Worm (Caenorhabditis elegans) whole organism, L4 larva: ENCODE results near the gene F54C4.4.

Experiments
- F10B5.3 ChIP-seq: sonication (generic microtip); optimal IDR thresholded peaks from 2 replicates; lab custom pipeline; 2016; ENCODE audit warnings: mild to moderate bottlenecking, missing genetic modification characterization, missing compliant biosample characterization
- F26F4.8 ChIP-seq: fragments of 200-800 bp; sonication (Bioruptor generic); conservative IDR thresholded peaks from 2 replicates; pipeline ENCODE4 v1.3.6; 2022; ENCODE audit warnings: missing genetic modification characterization, missing compliant biosample characterization
- R02D3.7 ChIP-seq: fragments of 150-350 bp; sonication (generic microtip); optimal IDR thresholded peaks from 3 replicates; lab custom pipeline; 2014; ENCODE audit warnings: missing biosample characterization, missing genetic modification characterization
- T26A8.4 ChIP-seq: fragments of 200-800 bp; sonication (Bioruptor generic); IDR thresholded peaks from 2 replicates; pipeline ENCODE4 v1.3.6; 2022; ENCODE audit warnings: missing genetic modification characterization, missing compliant biosample characterization
- ZK337.2 ChIP-seq: fragments of 200-800 bp; sonication (Bioruptor generic); IDR thresholded peaks from 2 replicates; pipeline ENCODE4 v1.3.6; 2022; ENCODE audit warnings: missing genetic modification reagents, missing genetic modification characterization, missing compliant biosample characterization
- ZK546.5 ChIP-seq, 2 experiments: sonication (generic microtip); optimal IDR thresholded peaks; 2 replicates each; lab custom pipeline; 2017; ENCODE audit warnings: missing biosample characterization in 2 of 2, missing genetic modification characterization in 2 of 2
- aly-2 ChIP-seq: sonication (generic microtip); optimal IDR thresholded peaks from 2 replicates; lab custom pipeline; 2018; ENCODE audit warnings: missing biosample characterization, missing genetic modification characterization
- ama-1 ChIP-seq: fragments of 150-350 bp; optimal IDR thresholded peaks from 2 replicates; lab custom pipeline; 2014; ENCODE audit warnings: inconsistent platforms, mixed read lengths
- arid-1 ChIP-seq: fragments of 200-800 bp; sonication (Bioruptor generic); conservative IDR thresholded peaks from 2 replicates; pipeline ENCODE4 v1.3.6; 2022; ENCODE audit warnings: missing genetic modification reagents, missing genetic modification characterization, missing compliant biosample characterization
- ceh-20 ChIP-seq: fragments of 200-800 bp; sonication (Bioruptor generic); IDR thresholded peaks from 2 replicates; pipeline ENCODE4 v1.3.6; 2022; ENCODE audit warnings: missing genetic modification reagents, missing genetic modification characterization, missing compliant biosample characterization
- ceh-28 ChIP-seq: fragments of 150-350 bp; optimal IDR thresholded peaks from 2 replicates; lab custom pipeline; 2014; ENCODE audit warnings: missing biosample characterization, missing genetic modification reagents, missing genetic modification characterization
- ceh-44 ChIP-seq: fragments of 200-800 bp; sonication (Bioruptor generic); IDR thresholded peaks from 2 replicates; pipeline ENCODE4 v1.3.6; 2022; ENCODE audit warnings: missing genetic modification reagents, missing genetic modification characterization, missing compliant biosample characterization
- ceh-82 ChIP-seq: sonication (generic microtip); optimal IDR thresholded peaks from 2 replicates; lab custom pipeline; 2017; ENCODE audit warnings: missing biosample characterization, missing genetic modification characterization
- ctbp-1 ChIP-seq: fragments of 200-800 bp; sonication (Bioruptor generic); IDR thresholded peaks from 2 replicates; pipeline ENCODE4 v1.3.6; 2022; ENCODE audit warnings: missing genetic modification reagents, missing genetic modification characterization, missing compliant biosample characterization
- dmd-6 ChIP-seq: fragments of 200-800 bp; sonication (Bioruptor generic); IDR thresholded peaks from 2 replicates; pipeline ENCODE4 v1.3.6; 2022; ENCODE audit warnings: missing genetic modification reagents, missing genetic modification characterization, missing compliant biosample characterization
- dmd-9 ChIP-seq: fragments of 200-800 bp; sonication (Bioruptor generic); IDR thresholded peaks from 2 replicates; pipeline ENCODE4 v1.3.6; 2022; ENCODE audit warnings: missing genetic modification reagents, missing genetic modification characterization, missing compliant biosample characterization
- duxl-1 ChIP-seq: sonication (generic microtip); optimal IDR thresholded peaks from 2 replicates; lab custom pipeline; 2016; ENCODE audit warnings: mild to moderate bottlenecking, missing genetic modification characterization, moderate library complexity, missing compliant biosample characterization; ENCODE audit not compliant: poor library complexity
- egl-43 ChIP-seq: fragments of 200-800 bp; sonication (Bioruptor generic); IDR thresholded peaks from 2 replicates; pipeline ENCODE4 v1.3.6; 2022; ENCODE audit warnings: missing genetic modification reagents, missing genetic modification characterization, missing compliant biosample characterization
- fkh-10 ChIP-seq: fragments of 150-350 bp; optimal IDR thresholded peaks from 2 replicates; lab custom pipeline; 2014; ENCODE audit warnings: missing biosample characterization, missing genetic modification reagents, missing genetic modification characterization
- gei-8 ChIP-seq: fragments of 200-800 bp; sonication (Bioruptor generic); optimal IDR thresholded peaks from 2 replicates; lab custom pipeline; 2018; ENCODE audit warnings: mild to moderate bottlenecking, missing genetic modification characterization, missing compliant biosample characterization
- hif-1 ChIP-seq, 2 experiments: sonication (generic microtip); optimal IDR thresholded peaks; 2 replicates each; lab custom pipeline; 2016 to 2017; ENCODE audit warnings: missing compliant biosample characterization in 2 of 2, missing genetic modification characterization in 2 of 2, missing genetic modification reagents in 2 of 2, missing genotype in 2 of 2, mild to moderate bottlenecking in 1 of 2
- hlh-30 ChIP-seq: sonication (generic microtip); optimal IDR thresholded peaks from 2 replicates; lab custom pipeline; 2017; ENCODE audit warnings: antibody characterized with exemption, mild to moderate bottlenecking, missing genetic modification characterization, missing compliant biosample characterization; ENCODE audit not compliant: insufficient read depth
- jun-1 ChIP-seq: fragments of 150-350 bp; optimal IDR thresholded peaks from 2 replicates; lab custom pipeline; 2014; ENCODE audit warnings: missing biosample characterization, missing genetic modification reagents, missing genetic modification characterization
- lin-15B ChIP-seq: fragments of 150-350 bp; sonication (generic microtip); optimal IDR thresholded peaks from 3 replicates; lab custom pipeline; 2014; ENCODE audit warnings: missing biosample characterization, missing genetic modification characterization
- lin-38 ChIP-seq: fragments of 200-800 bp; sonication (Bioruptor generic); IDR thresholded peaks from 2 replicates; pipeline ENCODE4 v1.3.6; 2022; ENCODE audit warnings: missing genetic modification reagents, missing genetic modification characterization, missing compliant biosample characterization
- lin-39 ChIP-seq: fragments of 150-350 bp; optimal IDR thresholded peaks from 2 replicates; lab custom pipeline; 2014; ENCODE audit warnings: missing biosample characterization, missing genetic modification reagents, missing genetic modification characterization
- lir-3 ChIP-seq: sonication (generic microtip); optimal IDR thresholded peaks from 2 replicates; lab custom pipeline; 2016; ENCODE audit warnings: mild to moderate bottlenecking, missing genetic modification characterization, missing compliant biosample characterization
- lsy-2 ChIP-seq, 2 experiments: fragments of 150-350 bp in 1 of 2; sonication (generic microtip) in 1 of 2; optimal IDR thresholded peaks; 2 replicates each; lab custom pipeline; 2014 to 2017; ENCODE audit warnings: missing biosample characterization in 2 of 2, missing genetic modification characterization in 2 of 2
- madf-5 ChIP-seq, 2 experiments: fragments of 200-800 bp; sonication (Bioruptor generic); IDR thresholded peaks; 2 replicates each; pipeline ENCODE4 v1.3.6; 2022; ENCODE audit warnings: missing compliant biosample characterization in 2 of 2, missing genetic modification characterization in 2 of 2
- madf-9 ChIP-seq: fragments of 200-800 bp; sonication (Bioruptor generic); conservative IDR thresholded peaks from 2 replicates; pipeline ENCODE4 v1.3.6; 2022; ENCODE audit warnings: missing genetic modification reagents, missing genetic modification characterization, missing compliant biosample characterization
- mes-2 ChIP-seq: sonication (generic microtip); optimal IDR thresholded peaks from 2 replicates; lab custom pipeline; 2016; ENCODE audit warnings: missing genotype, mild to moderate bottlenecking, missing genetic modification characterization, missing compliant biosample characterization; ENCODE audit not compliant: poor library complexity, severe bottlenecking
- nhr-10 ChIP-seq: fragments of 150-350 bp; optimal IDR thresholded peaks from 2 replicates; lab custom pipeline; 2014; ENCODE audit warnings: missing biosample characterization, missing genetic modification characterization
- nhr-102 ChIP-seq: sonication (generic microtip); optimal IDR thresholded peaks from 2 replicates; lab custom pipeline; 2016; ENCODE audit warnings: mild to moderate bottlenecking, missing genetic modification characterization, moderate library complexity, missing compliant biosample characterization
- nhr-11 ChIP-seq: fragments of 150-350 bp; optimal IDR thresholded peaks from 2 replicates; lab custom pipeline; 2014; ENCODE audit warnings: missing biosample characterization, missing genetic modification characterization
- nhr-111 ChIP-seq: fragments of 200-800 bp; sonication (Bioruptor generic); optimal IDR thresholded peaks from 2 replicates; lab custom pipeline; 2018; ENCODE audit warnings: mild to moderate bottlenecking, missing genetic modification characterization, missing compliant biosample characterization
- nhr-25 ChIP-seq: sonication (generic microtip); optimal IDR thresholded peaks from 2 replicates; lab custom pipeline; 2017; ENCODE audit warnings: missing genetic modification characterization, mild to moderate bottlenecking, missing compliant biosample characterization, antibody characterized with exemption, moderate library complexity, borderline replicate concordance; ENCODE audit not compliant: insufficient read depth
- nhr-42 ChIP-seq: fragments of 200-800 bp; sonication (Bioruptor generic); IDR thresholded peaks from 2 replicates; pipeline ENCODE4 v1.3.6; 2022; ENCODE audit warnings: missing genetic modification characterization, missing compliant biosample characterization
- nhr-6 ChIP-seq: fragments of 150-350 bp; optimal IDR thresholded peaks from 2 replicates; lab custom pipeline; 2014; ENCODE audit warnings: missing biosample characterization, missing genetic modification characterization
- pqm-1 ChIP-seq: sonication (generic microtip); optimal IDR thresholded peaks from 2 replicates; lab custom pipeline; 2017; ENCODE audit warnings: missing biosample characterization, missing genetic modification characterization
- saeg-2 ChIP-seq: fragments of 200-800 bp; sonication (Bioruptor generic); IDR thresholded peaks from 2 replicates; pipeline ENCODE4 v1.3.6; 2022; ENCODE audit warnings: missing genetic modification reagents, missing genetic modification characterization, missing compliant biosample characterization
- snpc-1.2 ChIP-seq: fragments of 200-800 bp; sonication (Bioruptor generic); IDR thresholded peaks from 2 replicates; pipeline ENCODE4 v1.3.6; 2022; ENCODE audit warnings: missing genetic modification reagents, missing genetic modification characterization, missing compliant biosample characterization
- snpc-4 ChIP-seq: fragments of 150-350 bp; optimal IDR thresholded peaks from 2 replicates; lab custom pipeline; 2014; ENCODE audit warnings: missing biosample characterization, missing genetic modification characterization
- spr-1 ChIP-seq: sonication (generic microtip); optimal IDR thresholded peaks from 2 replicates; lab custom pipeline; 2016; ENCODE audit warnings: mild to moderate bottlenecking, missing genetic modification characterization, missing compliant biosample characterization
- zfp-2 ChIP-seq: sonication (generic microtip); optimal IDR thresholded peaks from 2 replicates; lab custom pipeline; 2016; ENCODE audit warnings: mild to moderate bottlenecking, missing genetic modification characterization, missing compliant biosample characterization
- ztf-7 ChIP-seq: fragments of 150-350 bp; optimal IDR thresholded peaks from 2 replicates; lab custom pipeline; 2014; ENCODE audit warnings: missing biosample characterization, missing genetic modification characterization

Gene F54C4.4

DNA sequence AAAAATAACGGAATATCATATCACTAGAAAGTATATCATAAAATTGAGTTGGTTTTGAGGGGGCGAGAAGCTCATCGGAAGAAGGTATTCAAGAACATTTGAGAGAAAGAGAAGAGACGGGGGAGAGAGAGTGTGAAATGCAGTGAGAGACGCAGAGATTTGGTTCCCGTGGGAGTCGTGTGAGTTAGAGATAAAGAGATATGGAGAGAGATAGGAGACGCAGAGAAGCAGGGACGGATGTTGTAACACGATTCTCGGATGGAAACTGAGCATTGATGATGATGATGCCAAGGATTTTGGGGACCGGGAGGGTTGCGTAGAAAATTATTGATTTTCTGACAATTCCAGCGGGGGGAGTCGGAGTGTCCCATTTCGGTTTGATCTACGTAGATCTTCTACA, 9.0 kb upstream of the F54C4.4 start (continued):
- TF ChIP-seq nhr-102 (tag; lab: Kevin White, UChicago) (no peak), ZK337.2 (no peak), madf-9 (GFP tag; lab: Robert Waterston, UW) (no peak), arid-1 (GFP tag; lab: Robert Waterston, UW) (no peak), nhr-10 (tag; lab: Kevin White, UChicago) (no peak), pqm-1 (no peak), snpc-4 (no peak), ctbp-1 (GFP tag; lab: Robert Waterston, UW) (no peak), mes-2 (tag; lab: Kevin White, UChicago) (peak; percentile 41), lsy-2 (tag; optimal IDR thresholded peaks at IDR 0.05; lab: Kevin White, UChicago) (peak in 1 of 2 experiments; percentile 16), lir-3 (no peak), T26A8.4 (GFP tag; lab: Robert Waterston, UW) (no peak), ZK546.5 (tag; optimal IDR thresholded peaks at IDR 0.05; lab: Kevin White, UChicago) (no peak), madf-5 (GFP tag; IDR thresholded peaks at IDR 0.05; lab: Robert Waterston, UW) (no peak), ceh-82 (tag; lab: Kevin White, UChicago) (no peak), snpc-1.2 (GFP tag; lab: Robert Waterston, UW) (no peak), hlh-30 (peak; percentile 40), dmd-6 (GFP tag; lab: Robert Waterston, UW) (no peak), lin-38 (no peak; the same call in 1 of the 2 replicates), F26F4.8 (GFP tag; lab: Robert Waterston, UW) (no peak), aly-2 (tag; lab: Kevin White, UChicago) (no peak), ama-1 (lab: Kevin White, UChicago) (no peak), ceh-44 (GFP tag; lab: Robert Waterston, UW) (no peak), dmd-9 (GFP tag; lab: Robert Waterston, UW) (no peak), F10B5.3 (tag; lab: Kevin White, UChicago) (no peak), hif-1 (tag; optimal IDR thresholded peaks at IDR 0.05; lab: Kevin White, UChicago) (no peak), spr-1 (tag; lab: Kevin White, UChicago) (no peak), jun-1 (tag; lab: Kevin White, UChicago) (no peak), R02D3.7 (tag; lab: Kevin White, UChicago) (no peak), egl-43 (GFP tag; lab: Robert Waterston, UW) (no peak), nhr-11 (peak; percentile 8), ztf-7 (tag; lab: Kevin White, UChicago) (no peak), lin-15B (tag; lab: Kevin White, UChicago) (no peak), gei-8 (peak; percentile 10), nhr-42 (GFP tag; lab: Robert Waterston, UW) (0 out of 2 replicates have a peak, but pooled peaks have one; percentile 29), nhr-6 (tag; lab: Kevin White, UChicago) (no peak), zfp-2 (tag; lab: Kevin White, UChicago) (no peak), ceh-28 (tag; lab: Kevin White, UChicago) (no peak), nhr-25 (tag; lab: Kevin White, UChicago) (no peak), lin-39 (tag; lab: Kevin White, UChicago) (no peak), duxl-1 (tag; lab: Kevin White, UChicago) (no peak), fkh-10 (GFP tag; lab: Kevin White, UChicago) (no peak), nhr-111 (GFP tag; lab: Kevin White, UChicago) (no peak), saeg-2 (GFP tag; lab: Robert Waterston, UW) (no peak), ceh-20 (GFP tag; lab: Robert Waterston, UW) (no peak)
